Fruit fly (Drosophila melanogaster) Kc167 (cell line): ENCODE results near the gene CG42238.

Source experiments
- Myc ChIP-seq: fragments of >200 bp; optimal IDR thresholded peaks from 2 replicates; lab custom pipeline; 2017; ENCODE audit warnings: missing external identifiers
- h ChIP-seq: fragments of >200 bp; optimal IDR thresholded peaks from 3 replicates; lab custom pipeline; 2018; ENCODE audit warnings: missing external identifiers
- insv ChIP-seq: fragments of >200 bp; optimal IDR thresholded peaks from 3 replicates; lab custom pipeline; 2018; ENCODE audit warnings: missing external identifiers
- psq ChIP-seq: fragments of >200 bp; optimal IDR thresholded peaks from 2 replicates; lab custom pipeline; 2017; ENCODE audit warnings: missing external identifiers
- ttk ChIP-seq: sonication (Bioruptor generic); optimal IDR thresholded peaks from 2 replicates; lab custom pipeline; 2017; ENCODE audit warnings: missing external identifiers

DNA sequence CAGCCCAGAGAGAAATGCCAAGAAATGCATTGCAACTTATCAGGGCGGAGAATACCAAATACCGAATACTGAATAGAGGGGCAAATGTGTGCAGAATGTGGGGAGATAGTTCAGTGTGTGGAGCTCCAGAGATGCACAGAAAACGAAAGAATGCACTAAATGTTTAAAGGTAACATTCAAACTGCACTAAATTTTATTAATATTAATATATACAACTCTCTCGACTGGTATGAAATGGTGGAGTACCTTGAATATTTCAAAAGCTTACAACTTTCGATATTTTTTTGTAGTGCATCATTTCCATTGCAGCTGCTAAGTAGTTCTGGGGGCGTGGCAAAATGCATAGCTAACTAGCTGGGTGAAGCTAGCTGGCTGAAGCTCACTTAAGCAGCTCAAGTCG is 61.7 kb downstream of the CG42238 start:
- no peak for TF ChIP-seq h (lab: Kevin White, UChicago)
- TF ChIP-seq Myc, result no peak
- no peak for TF ChIP-seq insv
- no peak for TF ChIP-seq psq (lab: Kevin White, UChicago)
- no peak for TF ChIP-seq ttk
